Fruit fly (Drosophila melanogaster) whole organism, pupa: ENCODE results near the gene CG45105.

Source experiments
- CG10348 ChIP-seq: fragments of 200-800 bp; sonication (Bioruptor generic); IDR thresholded peaks from 2 replicates; pipeline ENCODE4 v1.3.6; 2022; ENCODE audit warnings: missing biosample characterization, missing genetic modification characterization
- CG12605 ChIP-seq: fragments of 200-800 bp; sonication (Bioruptor generic); IDR thresholded peaks from 2 replicates; pipeline ENCODE4 v1.3.6; 2022; ENCODE audit warnings: missing biosample characterization, missing genetic modification characterization
- CG32121 ChIP-seq: fragments of 200-800 bp; sonication (Bioruptor generic); IDR thresholded peaks from 2 replicates; pipeline ENCODE4 v1.3.6; 2022; ENCODE audit warnings: missing biosample characterization, missing genetic modification characterization
- CG4496 ChIP-seq: fragments of 200-800 bp; sonication (Bioruptor generic); IDR thresholded peaks from 3 replicates; pipeline ENCODE4 v1.3.6; 2022; ENCODE audit warnings: missing biosample characterization, missing genetic modification characterization
- CG9948 ChIP-seq: fragments of 200-800 bp; sonication (Bioruptor generic); optimal IDR thresholded peaks from 2 replicates; lab custom pipeline; 2018; ENCODE audit warnings: missing biosample characterization, mild to moderate bottlenecking, missing genetic modification characterization, moderate library complexity
- Pif1B ChIP-seq: fragments of 200-800 bp; sonication (Bioruptor generic); optimal IDR thresholded peaks from 3 replicates; lab custom pipeline; 2016; ENCODE audit warnings: missing biosample characterization, missing genetic modification characterization
- gl ChIP-seq: fragments of 200-800 bp; sonication (Bioruptor generic); optimal IDR thresholded peaks from 2 replicates; lab custom pipeline; 2018; ENCODE audit warnings: missing biosample characterization, mild to moderate bottlenecking, missing genetic modification characterization

- no peak for TF ChIP-seq CG4496
- no peak for TF ChIP-seq CG9948
- TF ChIP-seq gl = no peak
- no peak for TF ChIP-seq CG10348
- no peak for TF ChIP-seq CG32121
- TF ChIP-seq CG12605 (GFP tag; lab: Robert Waterston, UW) = no peak
- TF ChIP-seq Pif1B = no peak
Measured at dm6 chr3R:15925939-15926338, 8.1 kb upstream of the CG45105 start.
